Worm (Caenorhabditis elegans) whole organism, L4/young adult: ENCODE data around the gene R07E4.3.

Experiments
- W03F9.2 ChIP-seq: fragments of 150-350 bp; optimal IDR thresholded peaks from 2 replicates; lab custom pipeline; 2014; ENCODE audit warnings: missing biosample characterization, missing genetic modification characterization
- dao-5 ChIP-seq: sonication (generic microtip); optimal IDR thresholded peaks from 2 replicates; lab custom pipeline; 2016; ENCODE audit warnings: missing genotype, missing genetic modification characterization, moderate library complexity, missing compliant biosample characterization
- him-1 ChIP-seq: sonication (generic microtip); optimal IDR thresholded peaks from 2 replicates; lab custom pipeline; 2016; ENCODE audit warnings: missing genotype, missing genetic modification reagents, missing genetic modification characterization, missing compliant biosample characterization

R07E4.3 gene

DNA sequence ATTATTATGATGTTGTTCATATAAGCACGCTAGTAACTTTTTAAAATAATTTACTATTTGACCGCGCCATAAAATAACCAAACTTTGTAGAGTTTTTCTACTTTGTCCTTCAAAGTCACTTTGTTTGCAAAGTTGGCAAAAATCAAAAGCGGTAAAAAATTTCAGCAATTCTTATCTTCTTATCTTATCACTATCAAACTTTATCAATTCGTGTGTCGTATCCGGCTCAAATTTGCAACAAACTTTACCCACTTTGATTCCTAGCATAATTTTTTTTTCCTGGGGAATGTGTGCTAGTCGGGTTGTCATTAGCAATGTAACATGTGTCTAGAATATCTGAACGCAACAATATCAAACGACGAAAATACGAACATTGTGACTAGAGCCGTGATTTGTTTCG is 32.5 kb downstream of the R07E4.3 start:
- TF ChIP-seq W03F9.2, result no peak

DNA sequence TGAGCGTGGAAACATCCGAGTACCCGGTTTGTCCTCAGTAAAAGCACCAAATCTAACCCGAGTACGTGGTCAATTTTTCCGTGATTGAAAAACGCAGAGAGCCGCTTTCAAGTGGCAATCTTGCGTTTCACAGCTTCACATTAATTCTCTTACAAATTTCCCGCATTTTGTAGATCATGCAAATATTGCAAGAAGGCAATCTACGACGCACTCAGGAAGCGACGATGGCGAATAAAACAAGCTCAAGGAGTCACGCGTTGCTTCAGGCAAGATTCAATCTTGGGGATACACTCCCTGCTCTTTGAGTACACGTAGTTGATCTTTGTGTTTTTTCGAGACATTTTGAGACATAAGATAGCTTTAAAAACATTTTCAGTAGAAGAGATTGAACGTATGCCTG is 34.7 kb downstream of the R07E4.3 start:
- TF ChIP-seq him-1 (no peak), W03F9.2 (no peak), dao-5 (tag; lab: Kevin White, UChicago) (no peak)

DNA sequence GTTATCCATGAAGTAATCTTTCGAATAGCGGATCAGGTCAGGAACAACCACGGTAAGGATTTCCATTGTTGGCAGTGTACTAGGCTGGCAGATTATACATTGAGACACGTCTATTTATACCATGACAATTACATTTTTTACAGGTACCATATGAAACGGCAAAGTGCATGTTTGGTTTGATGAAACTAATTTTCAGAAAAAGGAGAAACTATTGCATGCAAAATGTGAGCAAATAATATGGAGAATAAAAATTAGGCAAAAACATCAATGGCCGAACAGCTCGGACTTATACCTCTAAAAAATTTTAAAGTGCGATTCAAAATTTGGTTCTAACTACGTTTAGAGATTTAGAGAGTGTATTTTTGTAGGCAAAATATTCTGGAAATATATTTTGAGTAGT is 39.5 kb downstream of the R07E4.3 start, which contains the start of gene F22F4.5:
TSS of gene F22F4.5 (minus strand) at position 101 of the 400 bp plus-strand sequence.
- TF ChIP-seq dao-5 (tag; lab: Kevin White, UChicago) (no peak), him-1 (no peak), W03F9.2 (no peak)

- TF ChIP-seq him-1, result no peak
Measured at ce11 chrX:5994004-5994403, 40.7 kb downstream of the R07E4.3 start.

- no peak for TF ChIP-seq W03F9.2
Measured at ce11 chrX:5995613-5996206, 42.5 kb downstream of the R07E4.3 start, which contains the start of gene inx-3. Gene inx-3 (plus strand): TSS chrX:5996156.

DNA sequence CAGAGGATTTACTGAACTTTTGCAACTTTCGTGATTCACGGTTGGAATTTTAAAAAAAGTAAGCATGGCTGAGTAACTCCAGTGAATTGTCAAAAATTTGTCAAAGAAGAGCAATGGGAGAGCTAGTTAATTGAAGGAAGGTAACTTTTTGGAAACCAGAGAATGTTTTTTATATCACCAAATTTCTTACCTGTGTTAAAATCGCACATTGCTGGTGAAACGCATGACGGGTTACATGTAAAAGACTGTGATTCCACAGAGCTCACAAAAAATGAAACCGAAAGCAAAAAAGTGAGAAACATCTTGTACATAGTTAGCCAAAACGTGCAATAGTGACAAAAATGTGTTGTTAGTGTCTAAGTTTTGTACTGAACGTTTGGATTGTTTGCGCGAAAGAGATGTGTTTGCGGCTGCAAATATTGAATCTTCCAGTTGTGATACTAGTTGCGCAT is 45.9 kb downstream of the R07E4.3 start, which contains the start of gene F22F4.9:
TSS of gene F22F4.9 (minus strand) at position 402 of the 452 bp plus-strand sequence.
- no peak for TF ChIP-seq dao-5 (tag; lab: Kevin White, UChicago)
- TF ChIP-seq W03F9.2, result no peak

DNA sequence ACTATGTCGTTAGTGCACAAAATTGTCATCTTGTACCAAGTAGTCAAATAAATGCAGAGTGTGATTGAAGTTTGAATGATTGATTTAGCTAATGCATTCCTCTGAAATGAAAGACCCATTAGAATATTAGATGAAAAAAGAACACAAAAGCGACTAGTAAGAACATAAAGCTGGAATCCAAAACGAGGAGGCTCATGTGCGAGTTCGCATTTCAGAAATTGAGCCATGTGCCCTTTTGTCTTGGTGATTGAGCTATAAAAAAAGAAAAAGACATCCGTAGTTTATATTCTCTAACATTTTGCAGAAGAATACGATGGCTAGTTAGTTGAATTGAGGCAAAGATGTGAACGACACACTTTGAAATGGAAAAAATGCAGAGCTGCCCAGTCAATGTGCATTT is 48.2 kb downstream of the R07E4.3 start, which contains the start of gene F22F4.4:
TSS of gene F22F4.4 (minus strand) at position 101 of the 400 bp plus-strand sequence.
- TF ChIP-seq dao-5 (tag; lab: Kevin White, UChicago) (no peak), W03F9.2 (no peak), him-1 (no peak)

- no peak for TF ChIP-seq him-1
- no peak for TF ChIP-seq W03F9.2
- TF ChIP-seq dao-5 (tag; lab: Kevin White, UChicago), result no peak
Measured at ce11 chrX:6002479-6002878, 49.2 kb downstream of the R07E4.3 start.
